Worm (Caenorhabditis elegans): ENCODE measurements around the gene F56C9.3.

DNA sequence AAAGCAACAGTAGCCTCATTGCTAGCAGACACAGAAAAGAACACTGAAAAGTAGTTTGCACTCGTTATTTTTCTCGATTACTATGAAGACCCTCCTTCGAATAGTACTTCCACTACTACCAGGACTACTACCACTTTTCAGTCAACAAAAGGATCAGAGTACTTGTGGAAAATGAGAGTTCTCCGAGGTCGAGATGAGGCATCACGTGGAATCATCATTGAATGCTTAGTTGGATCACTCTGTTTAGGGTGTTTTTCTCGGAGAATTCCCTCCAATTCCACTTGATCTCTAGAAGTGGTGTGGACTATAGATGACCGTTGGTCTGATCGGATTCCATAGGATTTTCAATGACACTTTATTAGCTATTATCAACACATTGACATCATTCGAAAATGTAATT is 10.3 kb upstream of the F56C9.3 start:
- no peak for TF ChIP-seq mep-1 (tag; optimal IDR thresholded peaks at IDR 0.05)
- TF ChIP-seq ztf-4 (tag; optimal IDR thresholded peaks at IDR 0.05) = no peak
- peak in 1 of 6 experiments; percentile 2 for TF ChIP-seq elt-3 (tag; optimal IDR thresholded peaks at IDR 0.05)

All from whole organism, L1 larva.